Worm (Caenorhabditis elegans) whole organism, late embryonic: Measurements from ENCODE around the gene Y37D8A.8.
A peak's percentile ranks its signal among the peaks of the same experiment; 100 is the strongest.

Source experiments
- F13H6.1 ChIP-seq: sonication (generic microtip); optimal IDR thresholded peaks from 2 replicates; lab custom pipeline; 2016; ENCODE audit warnings: missing genetic modification characterization, missing compliant biosample characterization
- K02D7.2 ChIP-seq: sonication (generic microtip); optimal IDR thresholded peaks from 2 replicates; lab custom pipeline; 2017; ENCODE audit warnings: mild to moderate bottlenecking, missing genetic modification characterization, missing compliant biosample characterization
- K09A11.1 ChIP-seq: sonication (generic microtip); optimal IDR thresholded peaks from 2 replicates; lab custom pipeline; 2017; ENCODE audit warnings: antibody characterized with exemption, mild to moderate bottlenecking, missing genetic modification characterization, missing compliant biosample characterization; ENCODE audit not compliant: insufficient read depth
- ahr-1 ChIP-seq: sonication (generic microtip); optimal IDR thresholded peaks from 2 replicates; lab custom pipeline; 2016; ENCODE audit warnings: missing genetic modification characterization, missing compliant biosample characterization
- ceh-14 ChIP-seq: sonication (generic microtip); optimal IDR thresholded peaks from 2 replicates; lab custom pipeline; 2016; ENCODE audit warnings: missing genotype, missing genetic modification characterization, missing compliant biosample characterization
- ceh-18 ChIP-seq: sonication (generic microtip); optimal IDR thresholded peaks from 2 replicates; lab custom pipeline; 2016; ENCODE audit warnings: missing genetic modification characterization, missing compliant biosample characterization
- ceh-19 ChIP-seq: fragments of 200-800 bp; sonication (Bioruptor generic); optimal IDR thresholded peaks from 2 replicates; lab custom pipeline; 2018; ENCODE audit warnings: mild to moderate bottlenecking, missing genetic modification characterization, missing compliant biosample characterization
- ceh-2 ChIP-seq: sonication (generic microtip); optimal IDR thresholded peaks from 2 replicates; lab custom pipeline; 2016; ENCODE audit warnings: missing genotype, missing genetic modification characterization, missing compliant biosample characterization
- ceh-22 ChIP-seq: sonication (generic microtip); optimal IDR thresholded peaks from 2 replicates; lab custom pipeline; 2017; ENCODE audit warnings: missing biosample characterization, missing genetic modification characterization
- ceh-30 ChIP-seq: fragments of 150-350 bp; optimal IDR thresholded peaks from 2 replicates; lab custom pipeline; 2014; ENCODE audit warnings: missing biosample characterization, missing genetic modification characterization
- ceh-34 ChIP-seq: sonication (generic microtip); optimal IDR thresholded peaks from 2 replicates; lab custom pipeline; 2016; ENCODE audit warnings: mild to moderate bottlenecking, missing genetic modification characterization, missing compliant biosample characterization
- che-1 ChIP-seq: sonication (generic microtip); optimal IDR thresholded peaks from 2 replicates; lab custom pipeline; 2016; ENCODE audit warnings: mild to moderate bottlenecking, missing genetic modification characterization, missing compliant biosample characterization
- dmd-4 ChIP-seq: sonication (generic microtip); optimal IDR thresholded peaks from 2 replicates; lab custom pipeline; 2016; ENCODE audit warnings: borderline replicate concordance, missing genetic modification characterization, missing compliant biosample characterization
- dve-1 ChIP-seq: sonication (generic microtip); optimal IDR thresholded peaks from 2 replicates; lab custom pipeline; 2017; ENCODE audit warnings: antibody characterized with exemption, mild to moderate bottlenecking, missing genetic modification characterization, missing compliant biosample characterization
- ets-4 ChIP-seq: sonication (generic microtip); optimal IDR thresholded peaks from 2 replicates; lab custom pipeline; 2016; ENCODE audit warnings: missing genetic modification characterization, missing compliant biosample characterization
- eyg-1 ChIP-seq: sonication (generic microtip); optimal IDR thresholded peaks from 2 replicates; lab custom pipeline; 2016; ENCODE audit warnings: missing genotype, missing genetic modification characterization, missing compliant biosample characterization
- fax-1 ChIP-seq: sonication (generic microtip); optimal IDR thresholded peaks from 2 replicates; lab custom pipeline; 2016; ENCODE audit warnings: missing genotype, missing genetic modification characterization, missing compliant biosample characterization
- fkh-10 ChIP-seq: fragments of 150-350 bp; optimal IDR thresholded peaks from 2 replicates; lab custom pipeline; 2014; ENCODE audit warnings: missing biosample characterization, missing genetic modification reagents, missing genetic modification characterization
- gmeb-2 ChIP-seq: sonication (generic microtip); optimal IDR thresholded peaks from 2 replicates; lab custom pipeline; 2016; ENCODE audit warnings: missing genetic modification characterization, inconsistent platforms, missing compliant biosample characterization
- hlh-13 ChIP-seq: fragments of 200-800 bp; sonication (Bioruptor generic); optimal IDR thresholded peaks from 2 replicates; lab custom pipeline; 2018; ENCODE audit warnings: mild to moderate bottlenecking, missing genetic modification characterization, missing compliant biosample characterization
- hlh-30 ChIP-seq: sonication (generic microtip); optimal IDR thresholded peaks from 2 replicates; lab custom pipeline; 2017; ENCODE audit warnings: antibody characterized with exemption, missing genetic modification characterization, missing compliant biosample characterization; ENCODE audit not compliant: insufficient read depth
- hlh-6 ChIP-seq: sonication (generic microtip); optimal IDR thresholded peaks from 2 replicates; lab custom pipeline; 2016; ENCODE audit warnings: missing genotype, missing genetic modification characterization, missing compliant biosample characterization
- madf-2 ChIP-seq: sonication (generic microtip); optimal IDR thresholded peaks from 2 replicates; lab custom pipeline; 2017; ENCODE audit warnings: missing genetic modification characterization, missing compliant biosample characterization
- nfya-1 ChIP-seq: sonication (generic microtip); optimal IDR thresholded peaks from 2 replicates; lab custom pipeline; 2017; ENCODE audit warnings: missing genetic modification characterization, mild to moderate bottlenecking, missing compliant biosample characterization, antibody characterized with exemption, moderate library complexity
- nhr-11 ChIP-seq: fragments of 150-350 bp; optimal IDR thresholded peaks from 2 replicates; lab custom pipeline; 2014; ENCODE audit warnings: missing biosample characterization, missing genetic modification characterization
- npax-4 ChIP-seq: sonication (generic microtip); optimal IDR thresholded peaks from 2 replicates; lab custom pipeline; 2016; ENCODE audit warnings: missing genetic modification characterization, missing compliant biosample characterization
- odd-2 ChIP-seq: sonication (generic microtip); optimal IDR thresholded peaks from 2 replicates; lab custom pipeline; 2017; ENCODE audit warnings: antibody characterized with exemption, mild to moderate bottlenecking, missing genetic modification characterization, missing compliant biosample characterization
- pha-4 ChIP-seq: fragments of 150-350 bp; optimal IDR thresholded peaks from 2 replicates; lab custom pipeline; 2018; ENCODE audit warnings: missing biosample characterization, missing genetic modification reagents, missing genetic modification characterization
- pqm-1 ChIP-seq: sonication (generic microtip); optimal IDR thresholded peaks from 2 replicates; lab custom pipeline; 2016; ENCODE audit warnings: missing genetic modification characterization, missing compliant biosample characterization
- pros-1 ChIP-seq: fragments of 150-350 bp; optimal IDR thresholded peaks from 2 replicates; lab custom pipeline; 2014; ENCODE audit warnings: missing biosample characterization, missing genetic modification reagents, missing genetic modification characterization
- sox-2 ChIP-seq: fragments of 200-800 bp; sonication (Bioruptor generic); IDR thresholded peaks from 2 replicates; pipeline ENCODE4 v1.3.6; 2022; ENCODE audit warnings: missing genetic modification reagents, missing genetic modification characterization, missing compliant biosample characterization
- sox-4 ChIP-seq: sonication (generic microtip); optimal IDR thresholded peaks from 2 replicates; lab custom pipeline; 2017; ENCODE audit warnings: mild to moderate bottlenecking, missing genetic modification characterization, inconsistent platforms, missing compliant biosample characterization
- tbx-2 ChIP-seq: sonication (generic microtip); optimal IDR thresholded peaks from 2 replicates; lab custom pipeline; 2016; ENCODE audit warnings: missing genetic modification characterization, missing compliant biosample characterization
- ttx-3 ChIP-seq: sonication (generic microtip); optimal IDR thresholded peaks from 2 replicates; lab custom pipeline; 2016; ENCODE audit warnings: missing genetic modification reagents, missing genetic modification characterization, missing compliant biosample characterization
- unc-3 ChIP-seq, 2 experiments: fragments of 200-800 bp in 1 of 2; sonication (Bioruptor generic) in 1 of 2; sonication (generic microtip) in 1 of 2; conservative IDR thresholded peaks in 1 of 2; optimal IDR thresholded peaks in 1 of 2; 2 replicates each; pipeline versions ENCODE4 v1.3.6 to Lab custom; 2016 to 2022; ENCODE audit warnings: missing compliant biosample characterization in 2 of 2, missing genetic modification characterization in 2 of 2, missing genetic modification reagents in 1 of 2
- unc-42 ChIP-seq: sonication (generic microtip); optimal IDR thresholded peaks from 2 replicates; lab custom pipeline; 2016; ENCODE audit warnings: missing genotype, missing genetic modification characterization, missing compliant biosample characterization
- unc-55 ChIP-seq: sonication (generic microtip); optimal IDR thresholded peaks from 2 replicates; lab custom pipeline; 2017; ENCODE audit warnings: missing biosample characterization, missing genetic modification reagents, missing genetic modification characterization
- unc-86 ChIP-seq: sonication (generic microtip); optimal IDR thresholded peaks from 2 replicates; lab custom pipeline; 2016; ENCODE audit warnings: missing genetic modification characterization, missing compliant biosample characterization

Gene Y37D8A.8

ce11 chrIII:12821331-12821730 is 43.4 kb upstream of the Y37D8A.8 start:
- TF ChIP-seq ceh-14 (no peak), unc-42 (peak; percentile 55)

- TF ChIP-seq sox-2 (GFP tag; lab: Robert Waterston, UW) (no peak), dve-1 (tag; lab: Kevin White, UChicago) (peak; percentile 31), nfya-1 (tag; lab: Kevin White, UChicago) (peak; percentile 75), hlh-6 (no peak), madf-2 (tag; lab: Kevin White, UChicago) (no peak), hlh-30 (tag; lab: Kevin White, UChicago) (no peak), K02D7.2 (tag; lab: Kevin White, UChicago) (peak; percentile 24)
Observed at ce11 chrIII:12822608-12823261, 42.0 kb upstream of the Y37D8A.8 start.

- no peak for TF ChIP-seq dve-1 (tag; lab: Kevin White, UChicago)
- TF ChIP-seq unc-55 (GFP tag; lab: Kevin White, UChicago), result no peak
- TF ChIP-seq K02D7.2 (tag; lab: Kevin White, UChicago), result no peak
- no peak for TF ChIP-seq ahr-1 (tag; lab: Kevin White, UChicago)
- TF ChIP-seq K09A11.1 (tag; lab: Kevin White, UChicago), result no peak
- TF ChIP-seq ceh-30, result no peak
- TF ChIP-seq ets-4, result no peak
- no peak for TF ChIP-seq ceh-18 (tag; lab: Kevin White, UChicago)
- TF ChIP-seq, all 69 proteins: peak for 0
Observed at ce11 chrIII:12829068-12829467, 35.7 kb upstream of the Y37D8A.8 start, which contains the start of gene Y37D8A.3. Y37D8A.3 (plus strand) TSS chrIII:12829368.

DNA sequence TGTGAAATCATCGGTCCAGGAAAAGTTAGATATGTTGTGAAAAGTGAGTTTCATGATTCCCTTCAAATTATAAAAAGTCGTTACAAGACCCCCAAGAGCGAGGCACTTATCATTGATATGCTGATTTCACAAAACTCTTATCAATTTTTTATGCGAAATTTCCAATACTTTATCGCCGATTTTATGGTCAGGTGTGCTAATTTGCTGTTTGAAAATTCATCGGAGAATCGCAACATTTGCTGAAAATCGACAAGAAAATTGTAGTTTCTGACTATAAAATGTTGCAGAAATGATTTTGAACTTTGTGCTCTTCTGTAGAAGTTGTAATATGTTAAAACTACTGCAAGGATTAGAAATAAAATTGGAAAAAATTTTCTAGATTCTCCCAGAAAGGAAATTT is 33.1 kb upstream of the Y37D8A.8 start:
- TF ChIP-seq ceh-22 (tag; lab: Kevin White, UChicago) (no peak), che-1 (tag; lab: Kevin White, UChicago) (no peak), unc-86 (tag; lab: Kevin White, UChicago) (no peak), hlh-30 (tag; lab: Kevin White, UChicago) (no peak), fax-1 (tag; lab: Kevin White, UChicago) (no peak), unc-3 (GFP tag; conservative IDR thresholded peaks at IDR 0.05; lab: Robert Waterston, UW) (no peak), unc-3 (tag; optimal IDR thresholded peaks at IDR 0.05; lab: Kevin White, UChicago) (no peak), odd-2 (tag; lab: Kevin White, UChicago) (no peak), ceh-2 (tag; lab: Kevin White, UChicago) (no peak), ceh-19 (GFP tag; lab: Kevin White, UChicago) (no peak), sox-4 (tag; lab: Kevin White, UChicago) (no peak), ttx-3 (tag; lab: Kevin White, UChicago) (no peak), npax-4 (no peak), nhr-11 (tag; lab: Kevin White, UChicago) (no peak), eyg-1 (tag; lab: Kevin White, UChicago) (no peak), pros-1 (tag; lab: Kevin White, UChicago) (no peak), pha-4 (no peak), unc-55 (GFP tag; lab: Kevin White, UChicago) (no peak), pqm-1 (tag; lab: Kevin White, UChicago) (no peak), fkh-10 (GFP tag; lab: Kevin White, UChicago) (no peak)

- TF ChIP-seq F13H6.1 (tag; lab: Kevin White, UChicago) (no peak), hlh-13 (GFP tag; lab: Kevin White, UChicago) (no peak), tbx-2 (tag; lab: Kevin White, UChicago) (no peak), K02D7.2 (tag; lab: Kevin White, UChicago) (no peak), ahr-1 (tag; lab: Kevin White, UChicago) (no peak), ceh-34 (tag; lab: Kevin White, UChicago) (no peak), unc-55 (GFP tag; lab: Kevin White, UChicago) (no peak), dmd-4 (tag; lab: Kevin White, UChicago) (no peak), eyg-1 (tag; lab: Kevin White, UChicago) (no peak), K09A11.1 (tag; lab: Kevin White, UChicago) (no peak), gmeb-2 (tag; lab: Kevin White, UChicago) (no peak), ceh-14 (no peak)
- TF ChIP-seq, all 69 proteins: peak for 0
Observed at ce11 chrIII:12833079-12833478, 31.7 kb upstream of the Y37D8A.8 start.
